Worm (Caenorhabditis elegans) whole organism, L3 larva: ENCODE measurements around the gene F26F4.6.

ENCODE experiments used
- ZK546.5 ChIP-seq: sonication (generic microtip); optimal IDR thresholded peaks from 2 replicates; lab custom pipeline; 2017; ENCODE audit warnings: missing biosample characterization, missing genetic modification characterization
- aly-2 ChIP-seq: fragments of 150-350 bp; optimal IDR thresholded peaks from 2 replicates; lab custom pipeline; 2014; ENCODE audit warnings: missing biosample characterization, missing genetic modification characterization
- ama-1 ChIP-seq: fragments of 150-350 bp; optimal IDR thresholded peaks from 2 replicates; lab custom pipeline; 2018
- ceh-16 ChIP-seq: sonication (generic microtip); optimal IDR thresholded peaks from 2 replicates; lab custom pipeline; 2017; ENCODE audit warnings: missing biosample characterization, missing genetic modification characterization
- ceh-82 ChIP-seq: fragments of 150-350 bp; optimal IDR thresholded peaks from 2 replicates; lab custom pipeline; 2014; ENCODE audit warnings: missing biosample characterization, missing genetic modification characterization
- ceh-9 ChIP-seq: sonication (generic microtip); optimal IDR thresholded peaks from 2 replicates; lab custom pipeline; 2018; ENCODE audit warnings: missing biosample characterization, missing genetic modification characterization
- daf-12 ChIP-seq: fragments of 150-350 bp; optimal IDR thresholded peaks from 2 replicates; lab custom pipeline; 2014; ENCODE audit warnings: missing biosample characterization, missing genetic modification reagents, missing genetic modification characterization
- elt-1 ChIP-seq: fragments of 150-350 bp; optimal IDR thresholded peaks from 2 replicates; lab custom pipeline; 2014; ENCODE audit warnings: missing biosample characterization, missing genetic modification characterization
- elt-2 ChIP-seq: sonication (generic microtip); optimal IDR thresholded peaks from 2 replicates; lab custom pipeline; 2016; ENCODE audit warnings: missing genetic modification reagents, mild to moderate bottlenecking, missing genetic modification characterization, missing compliant biosample characterization
- elt-3 ChIP-seq, 3 experiments: fragments of 150-350 bp in 1 of 3; sonication (generic microtip) in 2 of 3; optimal IDR thresholded peaks; 2 replicates in 2 of 3; 4 replicates in 1 of 3; lab custom pipeline; 2014 to 2017; ENCODE audit warnings: missing biosample characterization in 3 of 3, missing genetic modification characterization in 3 of 3
- eor-1 ChIP-seq, 2 experiments: fragments of 150-350 bp; optimal IDR thresholded peaks; 2 replicates each; lab custom pipeline; 2014 to 2018; ENCODE audit warnings: missing biosample characterization in 2 of 2, missing genetic modification characterization in 2 of 2
- fkh-2 ChIP-seq: fragments of 150-350 bp; optimal IDR thresholded peaks from 2 replicates; lab custom pipeline; 2014; ENCODE audit warnings: missing biosample characterization, missing genetic modification reagents, missing genetic modification characterization
- fos-1 ChIP-seq: fragments of 150-350 bp; optimal IDR thresholded peaks from 2 replicates; lab custom pipeline; 2014; ENCODE audit warnings: missing biosample characterization, missing genetic modification characterization
- hmg-11 ChIP-seq: sonication (generic microtip); optimal IDR thresholded peaks from 2 replicates; lab custom pipeline; 2016; ENCODE audit warnings: missing genetic modification characterization, missing compliant biosample characterization
- jun-1 ChIP-seq: fragments of 150-350 bp; optimal IDR thresholded peaks from 2 replicates; lab custom pipeline; 2014; ENCODE audit warnings: missing biosample characterization, missing genetic modification reagents, missing genetic modification characterization
- lin-15B ChIP-seq: fragments of 150-350 bp; optimal IDR thresholded peaks from 2 replicates; lab custom pipeline; 2014; ENCODE audit warnings: missing biosample characterization, missing genetic modification characterization
- lin-39 ChIP-seq: fragments of 150-350 bp; optimal IDR thresholded peaks from 2 replicates; lab custom pipeline; 2018; ENCODE audit warnings: missing biosample characterization, missing genetic modification reagents, missing genetic modification characterization
- lsy-12 ChIP-seq: sonication (generic microtip); optimal IDR thresholded peaks from 2 replicates; lab custom pipeline; 2016; ENCODE audit warnings: mild to moderate bottlenecking, missing genetic modification characterization, missing compliant biosample characterization
- mml-1 ChIP-seq: fragments of 150-350 bp; sonication (generic microtip); optimal IDR thresholded peaks from 3 replicates; lab custom pipeline; 2014; ENCODE audit warnings: missing biosample characterization, missing genetic modification characterization
- nfya-1 ChIP-seq: sonication (generic microtip); optimal IDR thresholded peaks from 2 replicates; lab custom pipeline; 2017; ENCODE audit warnings: missing genetic modification characterization, mild to moderate bottlenecking, missing compliant biosample characterization, antibody characterized with exemption, moderate library complexity; ENCODE audit not compliant: insufficient read depth
- nhr-11 ChIP-seq: fragments of 150-350 bp; optimal IDR thresholded peaks from 2 replicates; lab custom pipeline; 2014; ENCODE audit warnings: missing biosample characterization, missing genetic modification characterization
- nhr-23 ChIP-seq: fragments of 150-350 bp; optimal IDR thresholded peaks from 2 replicates; lab custom pipeline; 2014; ENCODE audit warnings: missing biosample characterization, missing genetic modification reagents, missing genetic modification characterization
- nhr-237 ChIP-seq: fragments of 150-350 bp; optimal IDR thresholded peaks from 2 replicates; lab custom pipeline; 2014; ENCODE audit warnings: missing biosample characterization, missing genetic modification characterization
- nhr-25 ChIP-seq: sonication (generic microtip); optimal IDR thresholded peaks from 2 replicates; lab custom pipeline; 2017; ENCODE audit warnings: missing biosample characterization, missing genetic modification characterization
- nhr-43 ChIP-seq: sonication (generic microtip); optimal IDR thresholded peaks from 2 replicates; lab custom pipeline; 2016; ENCODE audit warnings: mild to moderate bottlenecking, missing genetic modification characterization, missing compliant biosample characterization; ENCODE audit not compliant: poor library complexity, severe bottlenecking
- nhr-76 ChIP-seq: fragments of 150-350 bp; sonication (generic microtip); optimal IDR thresholded peaks from 5 replicates; lab custom pipeline; 2014; ENCODE audit warnings: missing biosample characterization, missing genetic modification characterization
- nhr-77 ChIP-seq: fragments of 150-350 bp; optimal IDR thresholded peaks from 2 replicates; lab custom pipeline; 2014; ENCODE audit warnings: missing biosample characterization, missing genetic modification characterization
- pha-4 ChIP-seq: fragments of 150-350 bp; optimal IDR thresholded peaks from 2 replicates; lab custom pipeline; 2014; ENCODE audit warnings: missing biosample characterization, missing genetic modification reagents, missing genetic modification characterization
- sea-2 ChIP-seq: fragments of 150-350 bp; sonication (generic microtip); optimal IDR thresholded peaks from 4 replicates; lab custom pipeline; 2014; ENCODE audit warnings: missing biosample characterization, missing genetic modification reagents, missing genetic modification characterization
- skn-1 ChIP-seq: fragments of 150-350 bp; optimal IDR thresholded peaks from 2 replicates; lab custom pipeline; 2014; ENCODE audit warnings: missing biosample characterization, missing genetic modification characterization
- unc-39 ChIP-seq: sonication (generic microtip); optimal IDR thresholded peaks from 4 replicates; lab custom pipeline; 2017; ENCODE audit warnings: missing biosample characterization, missing genetic modification characterization
- unc-62 ChIP-seq: fragments of 150-350 bp; sonication (generic microtip); optimal IDR thresholded peaks from 4 replicates; lab custom pipeline; 2014; ENCODE audit warnings: missing biosample characterization, missing genetic modification reagents, missing genetic modification characterization
- zag-1 ChIP-seq: fragments of 150-350 bp; optimal IDR thresholded peaks from 2 replicates; lab custom pipeline; 2014; ENCODE audit warnings: missing biosample characterization, missing genetic modification characterization
- ztf-11 ChIP-seq: fragments of 150-350 bp; optimal IDR thresholded peaks from 2 replicates; lab custom pipeline; 2014; ENCODE audit warnings: missing biosample characterization, missing genetic modification characterization

Gene F26F4.6

ce11 chrIII:4850139-4850538 is 43.3 kb downstream of the F26F4.6 start, which contains the start of gene F26A1.1:
TSS of gene F26A1.1 (plus strand) at chrIII:4850507.
- no peak for TF ChIP-seq unc-62
- TF ChIP-seq elt-1 (tag; lab: Kevin White, UChicago): no peak
- TF ChIP-seq skn-1 (tag; lab: Kevin White, UChicago): peak; percentile 45
- TF ChIP-seq nhr-25 (tag; lab: Kevin White, UChicago): no peak
- TF ChIP-seq jun-1 (tag; lab: Kevin White, UChicago): no peak
- no peak for TF ChIP-seq lin-39 (tag; lab: Kevin White, UChicago)
- no peak for TF ChIP-seq nhr-237 (tag; lab: Kevin White, UChicago)
- no peak for TF ChIP-seq ZK546.5
- no peak for TF ChIP-seq nhr-43 (tag; lab: Kevin White, UChicago)
- no peak for TF ChIP-seq elt-2
- TF ChIP-seq elt-3 (tag; optimal IDR thresholded peaks at IDR 0.05; lab: Kevin White, UChicago): no peak
- peak; percentile 24 for TF ChIP-seq lin-15B (tag; lab: Kevin White, UChicago)
- no peak for TF ChIP-seq nhr-77 (tag; lab: Kevin White, UChicago)
- no peak for TF ChIP-seq aly-2 (tag; lab: Kevin White, UChicago)
- TF ChIP-seq pha-4 (tag; lab: Kevin White, UChicago): peak; percentile 71
- TF ChIP-seq nhr-11 (tag; lab: Kevin White, UChicago): no peak
- no peak for TF ChIP-seq ama-1 (lab: Kevin White, UChicago)
- no peak for TF ChIP-seq ceh-82 (tag; lab: Kevin White, UChicago)
- no peak for TF ChIP-seq fos-1 (tag; lab: Kevin White, UChicago)
- TF ChIP-seq nhr-76: no peak
- no peak for TF ChIP-seq fkh-2
- TF ChIP-seq sea-2: no peak
- peak; percentile 31 for TF ChIP-seq nfya-1 (tag; lab: Kevin White, UChicago)
- no peak for TF ChIP-seq eor-1 (tag; optimal IDR thresholded peaks at IDR 0.05; lab: Kevin White, UChicago)

ce11 chrIII:4849739-4850138 is 43.7 kb downstream of the F26F4.6 start, which contains the start of gene nonu-1:
TSS of gene nonu-1 (minus strand) at chrIII:4849907.
- no peak for TF ChIP-seq ceh-16 (tag; lab: Kevin White, UChicago)
- no peak for TF ChIP-seq mml-1 (tag; lab: Kevin White, UChicago)
- no peak for TF ChIP-seq sea-2
- no peak for TF ChIP-seq lin-39 (tag; lab: Kevin White, UChicago)
- no peak for TF ChIP-seq ztf-11 (tag; lab: Kevin White, UChicago)
- TF ChIP-seq ceh-9: no peak
- no peak for TF ChIP-seq daf-12
- no peak for TF ChIP-seq nhr-23
- TF ChIP-seq lsy-12 (tag; lab: Kevin White, UChicago): no peak
- TF ChIP-seq hmg-11 (tag; lab: Kevin White, UChicago): no peak
- TF ChIP-seq, all 47 proteins: peak for 0

- TF ChIP-seq zag-1 (no peak), unc-39 (tag; lab: Kevin White, UChicago) (no peak), nhr-23 (no peak), elt-2 (no peak), sea-2 (no peak)
These were observed 49.1 kb downstream of the F26F4.6 start, which contains the start of the genes clec-157 and fkh-5 for ce11 chrIII:4844327-4844726. TSS of gene clec-157 (minus strand) at chrIII:4844427. TSS of gene fkh-5 (plus strand) at chrIII:4844662.

- TF ChIP-seq aly-2 (tag; lab: Kevin White, UChicago): no peak
- TF ChIP-seq nfya-1 (tag; lab: Kevin White, UChicago): no peak
- no peak for TF ChIP-seq elt-3 (tag; optimal IDR thresholded peaks at IDR 0.05; lab: Kevin White, UChicago)
- no peak for TF ChIP-seq pha-4 (tag; lab: Kevin White, UChicago)
- no peak for TF ChIP-seq fos-1 (tag; lab: Kevin White, UChicago)
- no peak for TF ChIP-seq nhr-76
These were observed 51.3 kb downstream of the F26F4.6 start, which contains the start of gene clec-156 for ce11 chrIII:4842173-4842572. TSS of gene clec-156 (minus strand) at chrIII:4842273.
